Fruit fly (Drosophila melanogaster): ENCODE measurements around the gene CG17298.

Gene CG17298

DNA sequence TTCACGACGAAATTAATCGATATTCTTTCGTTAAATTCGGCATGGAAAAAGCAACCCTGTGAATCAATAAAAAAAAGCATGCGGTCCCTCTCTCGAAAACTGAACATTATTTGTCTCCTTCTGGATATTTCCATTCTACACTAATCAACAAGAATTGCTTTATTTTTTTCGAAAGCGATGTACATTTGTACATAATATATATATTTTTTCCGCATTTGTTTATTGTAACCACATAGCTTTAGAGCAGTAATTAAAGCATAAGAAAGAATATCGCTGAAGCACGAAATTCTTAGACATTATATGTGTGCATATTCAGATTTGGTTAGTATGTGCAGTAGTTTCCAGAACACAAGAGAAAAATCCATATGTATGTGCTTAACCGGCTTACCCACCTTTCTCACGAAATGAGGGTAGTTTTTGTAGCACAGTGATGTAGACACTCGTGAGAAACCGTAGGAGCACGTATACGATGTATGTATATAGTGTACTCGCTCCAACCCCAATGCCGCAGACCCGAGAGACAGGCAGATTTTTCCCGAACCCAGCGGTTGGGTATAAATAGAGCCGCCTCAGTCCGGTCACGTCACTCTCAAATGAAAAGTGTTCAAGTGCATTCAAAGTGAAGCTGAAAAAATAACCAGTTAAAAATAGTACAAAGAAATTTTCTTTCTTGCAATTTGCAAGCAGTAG is 13.2 kb downstream of the CG17298 start (continued):
- TF ChIP-seq tap (tag; optimal IDR thresholded peaks at IDR 0.05): peak; percentile 91
- no peak for TF ChIP-seq en (GFP tag; optimal IDR thresholded peaks at IDR 0.05)
- peak; percentile 61 for TF ChIP-seq Hmr (GFP tag; optimal IDR thresholded peaks at IDR 0.05)
- peak; percentile 87 for TF ChIP-seq CG17829 (tag; optimal IDR thresholded peaks at IDR 0.05)
- no peak for TF ChIP-seq vnd (GFP tag; IDR thresholded peaks at IDR 0.05; ENCODE audit: partially characterized antibody)
- peak; percentile 33 to 68 for TF ChIP-seq Pdp1 (GFP tag; optimal IDR thresholded peaks at IDR 0.05)
- peak; percentile 76 for TF ChIP-seq caup (GFP tag; optimal IDR thresholded peaks at IDR 0.05; ENCODE audit: severe bottlenecking)
- no peak for TF ChIP-seq tll (GFP tag; optimal IDR thresholded peaks at IDR 0.05)
- peak; percentile 48 for TF ChIP-seq Side (GFP tag; optimal IDR thresholded peaks at IDR 0.05)
- peak; percentile 74 for TF ChIP-seq CG8281 (tag; optimal IDR thresholded peaks at IDR 0.05)
- peak; percentile 53 for TF ChIP-seq salm (tag; optimal IDR thresholded peaks at IDR 0.05)
- peak; percentile 77 for TF ChIP-seq kah (GFP tag; optimal IDR thresholded peaks at IDR 0.05)
- TF ChIP-seq CG7372 (GFP tag; IDR thresholded peaks at IDR 0.05): no peak
- no peak for TF ChIP-seq al (GFP tag; IDR thresholded peaks at IDR 0.05)
- TF ChIP-seq run (tag; optimal IDR thresholded peaks at IDR 0.05): peak; percentile 28
- TF ChIP-seq CG1233 (GFP tag; optimal IDR thresholded peaks at IDR 0.05): peak; percentile 86
- TF ChIP-seq Kr (GFP tag; optimal IDR thresholded peaks at IDR 0.05): no peak
- TF ChIP-seq grau (tag; optimal IDR thresholded peaks at IDR 0.05): peak; percentile 94
- peak; percentile 76 for TF ChIP-seq CG7556 (GFP tag; optimal IDR thresholded peaks at IDR 0.05)
- TF ChIP-seq E2f1 (GFP tag; IDR thresholded peaks at IDR 0.05): no peak
- peak in 1 of 2 experiments; percentile 86 for TF ChIP-seq Eip74EF (GFP tag; optimal IDR thresholded peaks at IDR 0.05)
- no peak for TF ChIP-seq tna (GFP tag; IDR thresholded peaks at IDR 0.05; ENCODE audit: partially characterized antibody)
- TF ChIP-seq Fer2 (tag; optimal IDR thresholded peaks at IDR 0.05): peak; percentile 71
- peak; percentile 100 for TF ChIP-seq CG2116 (GFP tag; optimal IDR thresholded peaks at IDR 0.05)
- TF ChIP-seq CG10959 (GFP tag; IDR thresholded peaks at IDR 0.05): no peak
- no peak for TF ChIP-seq so (GFP tag; IDR thresholded peaks at IDR 0.05)
- peak; percentile 58 for TF ChIP-seq CG31365 (tag; optimal IDR thresholded peaks at IDR 0.05)
- no peak for TF ChIP-seq Aef1 (GFP tag; IDR thresholded peaks at IDR 0.05)
- TF ChIP-seq cad (GFP tag; optimal IDR thresholded peaks at IDR 0.05): peak; percentile 28
- TF ChIP-seq crp (GFP tag; optimal IDR thresholded peaks at IDR 0.05): peak in 1 of 2 experiments; percentile 46
- peak in 1 of 2 experiments; percentile 65 for TF ChIP-seq Hr78 (GFP tag; optimal IDR thresholded peaks at IDR 0.05)
- TF ChIP-seq CG10366 (GFP tag; IDR thresholded peaks at IDR 0.05): no peak
- TF ChIP-seq Dref (GFP tag; IDR thresholded peaks at IDR 0.05): no peak
- TF ChIP-seq CG10274 (GFP tag; optimal IDR thresholded peaks at IDR 0.05): peak; percentile 71
- TF ChIP-seq pzg (GFP tag; optimal IDR thresholded peaks at IDR 0.05): peak; percentile 35
- no peak for TF ChIP-seq CG17186 (GFP tag; optimal IDR thresholded peaks at IDR 0.05)
- peak; percentile 81 for TF ChIP-seq CG15601 (tag; optimal IDR thresholded peaks at IDR 0.05)
- TF ChIP-seq CG30403 (GFP tag; optimal IDR thresholded peaks at IDR 0.05): peak; percentile 69
- peak; percentile 79 for TF ChIP-seq Sox102F (GFP tag; optimal IDR thresholded peaks at IDR 0.05)
- peak; percentile 91 for TF ChIP-seq CoRest (tag; optimal IDR thresholded peaks at IDR 0.05)
- TF ChIP-seq CG8089 (GFP tag; optimal IDR thresholded peaks at IDR 0.05): peak; percentile 27
- peak; percentile 20 for TF ChIP-seq CG1603 (tag; optimal IDR thresholded peaks at IDR 0.05)
- peak; percentile 80 for TF ChIP-seq gcm (GFP tag; optimal IDR thresholded peaks at IDR 0.05)
- no peak for TF ChIP-seq CG1024 (GFP tag; IDR thresholded peaks at IDR 0.05)
- no peak for TF ChIP-seq amos (GFP tag; IDR thresholded peaks at IDR 0.05; ENCODE audit: partially characterized antibody)
- peak; percentile 91 for TF ChIP-seq CG15269 (tag; optimal IDR thresholded peaks at IDR 0.05)
- TF ChIP-seq fu2 (GFP tag; optimal IDR thresholded peaks at IDR 0.05): peak; percentile 62
- TF ChIP-seq CG17612 (GFP tag; IDR thresholded peaks at IDR 0.05): no peak

Measured in whole organism, embryonic.